Fruit fly (Drosophila melanogaster) whole organism, embryonic: Measurements from ENCODE around the gene Argp.

Experiments used
- Atf-2 ChIP-seq: fragments of 200-800 bp; sonication (Bioruptor generic); optimal IDR thresholded peaks from 2 replicates; lab custom pipeline; 2016; ENCODE audit warnings: missing biosample characterization, missing genetic modification characterization
- B-H1 ChIP-seq: fragments of 200-800 bp; sonication (Bioruptor generic); IDR thresholded peaks from 3 replicates; pipeline ENCODE4 v1.3.6; 2022; ENCODE audit warnings: missing biosample characterization, missing genetic modification characterization
- CG11560 ChIP-seq: fragments of 200-800 bp; sonication (Bioruptor generic); IDR thresholded peaks from 3 replicates; pipeline ENCODE4 v1.3.6; 2022; ENCODE audit warnings: missing biosample characterization, missing genetic modification characterization
- CG13287 ChIP-seq: fragments of 200-800 bp; sonication (Bioruptor generic); IDR thresholded peaks from 2 replicates; pipeline ENCODE4 v1.3.6; 2022; ENCODE audit warnings: missing biosample characterization, missing genetic modification characterization; ENCODE audit not compliant: partially characterized antibody
- CG13775 ChIP-seq: fragments of 200-800 bp; sonication (Bioruptor generic); optimal IDR thresholded peaks from 3 replicates; lab custom pipeline; 2017; ENCODE audit warnings: missing biosample characterization, mild to moderate bottlenecking, missing genetic modification characterization
- CG14710 ChIP-seq: fragments of 200-800 bp; sonication (Bioruptor generic); optimal IDR thresholded peaks from 3 replicates; lab custom pipeline; 2019; ENCODE audit warnings: missing biosample characterization, mild to moderate bottlenecking, missing genetic modification characterization, moderate library complexity
- CG14860 ChIP-seq: fragments of 200-800 bp; sonication (Bioruptor generic); IDR thresholded peaks from 3 replicates; pipeline ENCODE4 v1.3.6; 2022; ENCODE audit warnings: missing biosample characterization, missing genetic modification characterization; ENCODE audit not compliant: partially characterized antibody
- CG17361 ChIP-seq: fragments of 200-800 bp; sonication (Bioruptor generic); IDR thresholded peaks from 3 replicates; pipeline ENCODE4 v1.3.6; 2022; ENCODE audit warnings: missing biosample characterization, missing genetic modification characterization
- CG31365 ChIP-seq: fragments of 200-800 bp; sonication (Bioruptor generic); optimal IDR thresholded peaks from 2 replicates; lab custom pipeline; 2018; ENCODE audit warnings: missing biosample characterization, mild to moderate bottlenecking, missing genetic modification characterization
- CG4282 ChIP-seq: fragments of 200-800 bp; sonication (Bioruptor generic); optimal IDR thresholded peaks from 2 replicates; lab custom pipeline; 2016; ENCODE audit warnings: missing biosample characterization, missing genetic modification characterization
- CG4617 ChIP-seq: fragments of 200-800 bp; sonication (Bioruptor generic); optimal IDR thresholded peaks from 3 replicates; lab custom pipeline; 2016; ENCODE audit warnings: missing biosample characterization, missing genetic modification characterization, borderline replicate concordance
- CG5245 ChIP-seq: fragments of 200-800 bp; sonication (Bioruptor generic); optimal IDR thresholded peaks from 3 replicates; lab custom pipeline; 2016; ENCODE audit warnings: missing biosample characterization, missing genetic modification characterization
- CG8388 ChIP-seq: fragments of 200-800 bp; sonication (Bioruptor generic); optimal IDR thresholded peaks from 2 replicates; lab custom pipeline; 2019; ENCODE audit warnings: missing biosample characterization, mild to moderate bottlenecking, missing genetic modification characterization, moderate library complexity
- D19A ChIP-seq: fragments of 200-800 bp; optimal IDR thresholded peaks from 3 replicates; lab custom pipeline; 2019; ENCODE audit warnings: missing biosample characterization, mild to moderate bottlenecking, missing genetic modification characterization, moderate library complexity
- Eip74EF ChIP-seq, 2 experiments: fragments of 200-800 bp in 1 of 2; fragments of >200 bp in 1 of 2; sonication (Bioruptor generic) in 1 of 2; optimal IDR thresholded peaks; 2 replicates each; lab custom pipeline; 2017 to 2019; ENCODE audit warnings: missing biosample characterization in 2 of 2, missing genetic modification characterization in 2 of 2, mild to moderate bottlenecking in 1 of 2, moderate library complexity in 1 of 2
- Gug ChIP-seq: fragments of 200-800 bp; sonication (Bioruptor generic); IDR thresholded peaks from 4 replicates; pipeline ENCODE4 v1.3.6; 2022; ENCODE audit warnings: missing biosample characterization, missing genetic modification characterization
- Hr51 ChIP-seq, 2 experiments: fragments of 200-800 bp; sonication (Bioruptor generic); optimal IDR thresholded peaks; 2 replicates in 1 of 2; 3 replicates in 1 of 2; lab custom pipeline; 2016 to 2018; ENCODE audit warnings: missing biosample characterization in 2 of 2, missing genetic modification characterization in 2 of 2, mild to moderate bottlenecking in 1 of 2, moderate library complexity in 1 of 2
- Jarid2 ChIP-seq: fragments of 200-800 bp; sonication (Bioruptor generic); optimal IDR thresholded peaks from 3 replicates; lab custom pipeline; 2017; ENCODE audit warnings: mild to moderate bottlenecking, missing biosample characterization, missing genetic modification reagents, missing genetic modification characterization
- Med ChIP-seq: fragments of 200-800 bp; sonication (Bioruptor generic); peaks from one replicate; lab custom pipeline; 2016; ENCODE audit warnings: missing biosample characterization, missing genetic modification characterization, mild to moderate bottlenecking, inconsistent platforms, moderate library complexity
- Nf-YA ChIP-seq: fragments of 200-800 bp; sonication (Bioruptor generic); IDR thresholded peaks from 2 replicates; pipeline ENCODE4 v1.3.6; 2022; ENCODE audit warnings: missing biosample characterization, missing genetic modification characterization
- Pdp1 ChIP-seq, 2 experiments: fragments of 200-800 bp; sonication (Bioruptor generic); optimal IDR thresholded peaks; 3 replicates each; lab custom pipeline; 2016; ENCODE audit warnings: missing biosample characterization in 2 of 2, missing genetic modification characterization in 2 of 2, mild to moderate bottlenecking in 1 of 2, moderate library complexity in 1 of 2
- Sox100B ChIP-seq: fragments of 200-800 bp; sonication (Bioruptor generic); optimal IDR thresholded peaks from 3 replicates; lab custom pipeline; 2018; ENCODE audit warnings: missing biosample characterization, mild to moderate bottlenecking, missing genetic modification characterization
- amos ChIP-seq: fragments of 200-800 bp; sonication (Bioruptor generic); IDR thresholded peaks from 2 replicates; pipeline ENCODE4 v1.3.6; 2022; ENCODE audit warnings: missing biosample characterization, missing genetic modification characterization; ENCODE audit not compliant: partially characterized antibody
- caup ChIP-seq: fragments of 200-800 bp; sonication (Bioruptor generic); optimal IDR thresholded peaks from 3 replicates; lab custom pipeline; 2017; ENCODE audit warnings: missing biosample characterization, mild to moderate bottlenecking, missing genetic modification characterization, moderate library complexity; ENCODE audit not compliant: severe bottlenecking
- chn ChIP-seq: fragments of 200-800 bp; sonication (Bioruptor generic); optimal IDR thresholded peaks from 2 replicates; lab custom pipeline; 2016; ENCODE audit warnings: missing biosample characterization, missing genetic modification characterization
- eve ChIP-seq, 2 experiments: fragments of >200 bp; optimal IDR thresholded peaks; 2 replicates each; lab custom pipeline; 2017; ENCODE audit warnings: missing biosample characterization in 2 of 2, missing genetic modification characterization in 2 of 2
- ewg ChIP-seq: fragments of 200-800 bp; sonication (Bioruptor generic); optimal IDR thresholded peaks from 3 replicates; lab custom pipeline; 2017; ENCODE audit warnings: mild to moderate bottlenecking, missing biosample characterization, missing genetic modification reagents, missing genetic modification characterization
- oc ChIP-seq: fragments of 200-800 bp; sonication (Bioruptor generic); optimal IDR thresholded peaks from 2 replicates; lab custom pipeline; 2018; ENCODE audit warnings: missing biosample characterization, mild to moderate bottlenecking, missing genetic modification characterization, moderate library complexity
- pita ChIP-seq: fragments of 200-800 bp; sonication (Bioruptor generic); optimal IDR thresholded peaks from 2 replicates; lab custom pipeline; 2017; ENCODE audit warnings: missing biosample characterization, mild to moderate bottlenecking, missing genetic modification characterization
- pum ChIP-seq: fragments of 200-800 bp; sonication (Bioruptor generic); optimal IDR thresholded peaks from 2 replicates; lab custom pipeline; 2016; ENCODE audit warnings: missing biosample characterization, missing genetic modification characterization
- scrt ChIP-seq: fragments of 200-800 bp; sonication (Bioruptor generic); optimal IDR thresholded peaks from 2 replicates; lab custom pipeline; 2018; ENCODE audit warnings: missing biosample characterization, mild to moderate bottlenecking, missing genetic modification characterization, moderate library complexity
- sob ChIP-seq: fragments of 200-800 bp; sonication (Bioruptor generic); IDR thresholded peaks from 2 replicates; pipeline ENCODE4 v1.3.6; 2022; ENCODE audit warnings: missing biosample characterization, missing genetic modification characterization
- vfl ChIP-seq: fragments of 200-800 bp; sonication (Bioruptor generic); optimal IDR thresholded peaks from 2 replicates; lab custom pipeline; 2016; ENCODE audit warnings: missing biosample characterization, missing genetic modification characterization
- z ChIP-seq: fragments of 200-800 bp; sonication (Bioruptor generic); IDR thresholded peaks from 3 replicates; pipeline ENCODE4 v1.3.6; 2022; ENCODE audit warnings: missing biosample characterization, missing genetic modification characterization

The Argp gene

dm6 chr3R:13735304-13735898 lies 25.7 kb upstream of the Argp start (continued):
- peak in 1 of 2 experiments; percentile 64 for TF ChIP-seq Pdp1 (GFP tag; optimal IDR thresholded peaks at IDR 0.05; lab: Kevin White, UChicago)
- no peak for TF ChIP-seq CG17361 (GFP tag; lab: Robert Waterston, UW)
- no peak for TF ChIP-seq CG8388 (GFP tag; lab: Kevin White, UChicago)
- TF ChIP-seq Med (GFP tag; lab: Kevin White, UChicago) = peak; percentile 71
- no peak for TF ChIP-seq Gug
- no peak for TF ChIP-seq Atf-2 (GFP tag; lab: Kevin White, UChicago)
- TF ChIP-seq scrt (GFP tag; lab: Kevin White, UChicago) = no peak
- no peak for TF ChIP-seq CG13287 (GFP tag; lab: Robert Waterston, UW)
- no peak for TF ChIP-seq pum
- peak; percentile 51; the same call in 2 of the 3 replicates for TF ChIP-seq z (GFP tag; lab: Robert Waterston, UW)
- TF ChIP-seq CG14860 = no peak
- peak; percentile 36 for TF ChIP-seq ewg
- TF ChIP-seq vfl = no peak
- peak; percentile 16 for TF ChIP-seq Jarid2 (GFP tag; lab: Kevin White, UChicago)
- TF ChIP-seq CG4282 (GFP tag; lab: Kevin White, UChicago) = no peak
- TF ChIP-seq, all 482 proteins: peak for 11

- TF ChIP-seq eve (GFP tag; optimal IDR thresholded peaks at IDR 0.05; lab: Kevin White, UChicago) (peak in 1 of 2 experiments; percentile 29), pita (GFP tag; lab: Kevin White, UChicago) (no peak)
Measured at dm6 chr3R:13730005-13730404, 20.3 kb upstream of the Argp start.

DNA sequence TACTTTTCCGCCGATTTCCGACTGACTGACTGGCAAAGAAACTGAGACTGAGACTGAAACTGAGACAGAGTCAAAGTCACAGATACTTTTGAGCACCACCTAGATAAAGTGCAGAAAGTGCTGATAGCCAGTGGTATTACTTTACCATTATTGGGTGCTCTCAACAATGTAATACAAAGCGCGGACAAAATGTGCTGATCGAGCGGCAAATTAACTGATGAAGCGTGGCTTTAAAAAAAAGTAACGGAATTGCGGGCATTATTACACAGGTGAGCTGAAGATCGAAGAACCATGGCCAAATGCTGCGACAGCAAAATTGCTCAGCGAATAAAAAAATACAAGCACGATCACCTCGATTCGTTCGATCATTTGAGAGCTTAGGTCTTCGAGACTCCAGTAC lies 19.2 kb upstream of the Argp start:
- TF ChIP-seq amos (GFP tag; lab: Robert Waterston, UW) (no peak), chn (GFP tag; lab: Kevin White, UChicago) (no peak), B-H1 (GFP tag; lab: Robert Waterston, UW) (no peak), Nf-YA (GFP tag; lab: Robert Waterston, UW) (no peak), CG31365 (no peak), Hr51 (GFP tag; optimal IDR thresholded peaks at IDR 0.05; lab: Kevin White, UChicago) (no peak), sob (no peak)
- TF ChIP-seq, all 482 proteins: peak for 0

- TF ChIP-seq caup (no peak), CG11560 (tag; lab: Robert Waterston, UW) (no peak), D19A (tag; lab: Kevin White, UChicago) (peak; percentile 33), Sox100B (GFP tag; lab: Kevin White, UChicago) (peak; percentile 15), Eip74EF (GFP tag; optimal IDR thresholded peaks at IDR 0.05; lab: Kevin White, UChicago) (no peak), CG4617 (GFP tag; lab: Kevin White, UChicago) (no peak), CG5245 (GFP tag; lab: Kevin White, UChicago) (no peak), CG14710 (tag; lab: Kevin White, UChicago) (no peak), oc (tag; lab: Kevin White, UChicago) (peak; percentile 10), CG13775 (GFP tag; lab: Kevin White, UChicago) (no peak)
Measured at dm6 chr3R:13726795-13727194, 17.1 kb upstream of the Argp start.
